In the genomic region with DNA sequence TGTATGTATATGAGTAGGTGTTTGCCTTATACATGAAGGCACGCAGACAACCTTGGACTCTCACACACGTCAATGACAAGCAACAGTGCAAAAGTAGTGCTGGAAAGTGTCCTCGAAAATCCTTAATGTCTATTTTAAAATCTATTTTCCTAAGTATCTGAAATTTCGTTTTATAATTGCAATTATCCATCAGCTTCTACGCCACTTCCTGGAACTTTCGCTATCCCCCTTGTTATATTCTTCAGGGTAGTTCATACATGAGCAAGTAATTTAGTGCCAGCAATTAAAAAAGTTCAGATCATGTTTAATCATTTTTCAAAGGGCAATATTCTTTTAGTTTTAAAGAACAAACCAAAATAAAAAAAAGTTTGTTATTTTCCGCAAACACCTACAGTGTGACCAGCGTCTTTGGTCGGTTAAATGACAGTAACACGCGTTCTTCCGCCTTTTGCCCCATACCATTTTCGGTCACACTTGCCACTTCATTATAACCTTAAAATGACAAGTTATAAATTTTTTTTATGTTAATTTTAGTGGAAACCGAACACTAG, we compare ENCODE assay signal across 2 fruit fly cellular contexts.
TF ChIP-seq lines count a peak whose summit lies in the region.

No protein-coding gene starts in this region.

TF ChIP-seq in whole organism, embryonic, 481 proteins besides CTCF, POLR2A, EP300 and RAD21 (continued from another document and continues in another):
- TF ChIP-seq YL-1 (GFP tag; optimal IDR thresholded peaks at IDR 0.05; lab: Kevin White, UChicago) (peak; percentile 88), sc (optimal IDR thresholded peaks at IDR 0.05; lab: Kevin White, UChicago) (no peak), sc (GFP tag; optimal IDR thresholded peaks at IDR 0.05; lab: Kevin White, UChicago) (no peak), CG16815 (GFP tag; optimal IDR thresholded peaks at IDR 0.05; lab: Kevin White, UChicago) (no peak), seq (GFP tag; IDR thresholded peaks at IDR 0.05; lab: Robert Waterston, UW) (no peak), CG12942 (GFP tag; optimal IDR thresholded peaks at IDR 0.05; lab: Kevin White, UChicago) (no peak), Gsc (GFP tag; IDR thresholded peaks at IDR 0.05; lab: Robert Waterston, UW) (no peak), lilli (GFP tag; optimal IDR thresholded peaks at IDR 0.05; lab: Kevin White, UChicago) (peak; percentile 38), lola (GFP tag; optimal IDR thresholded peaks at IDR 0.05; lab: Kevin White, UChicago) (peak in 1 of 3 experiments; percentile 8), sisA (GFP tag; IDR thresholded peaks at IDR 0.05; lab: Robert Waterston, UW) (no peak), CG6689 (GFP tag; IDR thresholded peaks at IDR 0.05; lab: Robert Waterston, UW) (peak; percentile 17; the same call in 1 of the 2 replicates), Abd-B (GFP tag; optimal IDR thresholded peaks at IDR 0.05; lab: Kevin White, UChicago) (no peak), CG7987 (GFP tag; optimal IDR thresholded peaks at IDR 0.05; lab: Kevin White, UChicago) (no peak), CG17802 (tag; optimal IDR thresholded peaks at IDR 0.05; lab: Kevin White, UChicago) (peak; percentile 29), bab2 (GFP tag; optimal IDR thresholded peaks at IDR 0.05; lab: Kevin White, UChicago) (no peak), CG8290 (GFP tag; optimal IDR thresholded peaks at IDR 0.05; lab: Kevin White, UChicago) (peak; percentile 13), CG8290 (tag; optimal IDR thresholded peaks at IDR 0.05; lab: Kevin White, UChicago) (no peak), trem (tag; optimal IDR thresholded peaks at IDR 0.05; lab: Kevin White, UChicago) (peak; percentile 68), CG15073 (GFP tag; optimal IDR thresholded peaks at IDR 0.05; lab: Kevin White, UChicago) (no peak), aop (GFP tag; IDR thresholded peaks at IDR 0.05; lab: Robert Waterston, UW) (no peak), CG33213 (GFP tag; optimal IDR thresholded peaks at IDR 0.05; lab: Kevin White, UChicago) (peak; percentile 62), zen (tag; optimal IDR thresholded peaks at IDR 0.05; lab: Kevin White, UChicago) (peak; percentile 26), HHEX (GFP tag; optimal IDR thresholded peaks at IDR 0.05; lab: Kevin White, UChicago) (no peak), CG2116 (GFP tag; optimal IDR thresholded peaks at IDR 0.05; lab: Kevin White, UChicago) (peak; percentile 63), CG8478 (optimal IDR thresholded peaks at IDR 0.05; lab: Kevin White, UChicago) (no peak), D19A (tag; optimal IDR thresholded peaks at IDR 0.05; lab: Kevin White, UChicago) (peak; percentile 9), zf30C (GFP tag; optimal IDR thresholded peaks at IDR 0.05; lab: Kevin White, UChicago) (no peak), kni (GFP tag; optimal IDR thresholded peaks at IDR 0.05; lab: Kevin White, UChicago) (no peak), CG10209 (GFP tag; optimal IDR thresholded peaks at IDR 0.05; lab: Kevin White, UChicago) (peak; percentile 14), CG9437 (GFP tag; optimal IDR thresholded peaks at IDR 0.05; lab: Kevin White, UChicago) (peak; percentile 12), CG9609 (GFP tag; optimal IDR thresholded peaks at IDR 0.05; lab: Kevin White, UChicago) (peak; percentile 14), crc (GFP tag; optimal IDR thresholded peaks at IDR 0.05; lab: Kevin White, UChicago) (no peak), sens-2 (GFP tag; IDR thresholded peaks at IDR 0.05; lab: Robert Waterston, UW) (no peak), D (optimal IDR thresholded peaks at IDR 0.05; lab: Kevin White, UChicago) (no peak), D (GFP tag; optimal IDR thresholded peaks at IDR 0.05; lab: Kevin White, UChicago) (peak; percentile 19), Oaz (GFP tag; IDR thresholded peaks at IDR 0.05; lab: Robert Waterston, UW) (no peak), Doc2 (GFP tag; IDR thresholded peaks at IDR 0.05; lab: Robert Waterston, UW) (no peak), CG17186 (GFP tag; optimal IDR thresholded peaks at IDR 0.05; lab: Kevin White, UChicago) (no peak), CG4328 (GFP tag; optimal IDR thresholded peaks at IDR 0.05; lab: Kevin White, UChicago) (no peak), Hr39 (optimal IDR thresholded peaks at IDR 0.05; lab: Kevin White, UChicago) (no peak), CG13424 (tag; optimal IDR thresholded peaks at IDR 0.05; lab: Kevin White, UChicago) (no peak), BEAF-32 (GFP tag; optimal IDR thresholded peaks at IDR 0.05; lab: Kevin White, UChicago) (peak; percentile 42), CG30020 (tag; optimal IDR thresholded peaks at IDR 0.05; lab: Kevin White, UChicago) (peak; percentile 53), ac (GFP tag; optimal IDR thresholded peaks at IDR 0.05; lab: Kevin White, UChicago) (no peak), Fer1 (GFP tag; optimal IDR thresholded peaks at IDR 0.05; lab: Kevin White, UChicago) (peak; percentile 17), mld (GFP tag; IDR thresholded peaks at IDR 0.05; lab: Robert Waterston, UW; ENCODE audit: partially characterized antibody) (no peak), CG12299 (tag; optimal IDR thresholded peaks at IDR 0.05; lab: Kevin White, UChicago) (peak; percentile 2), Lpt (GFP tag; optimal IDR thresholded peaks at IDR 0.05; lab: Kevin White, UChicago) (no peak), HmgD (GFP tag; optimal IDR thresholded peaks at IDR 0.05; lab: Kevin White, UChicago) (peak; percentile 11), CG8924 (tag; optimal IDR thresholded peaks at IDR 0.05; lab: Kevin White, UChicago) (peak; percentile 59), CG15514 (GFP tag; optimal IDR thresholded peaks at IDR 0.05; lab: Kevin White, UChicago) (peak; percentile 31), Gug (GFP tag; IDR thresholded peaks at IDR 0.05; lab: Robert Waterston, UW) (no peak), phol (tag; optimal IDR thresholded peaks at IDR 0.05; lab: Kevin White, UChicago) (peak; percentile 36), CkIIα-i1 (GFP tag; IDR thresholded peaks at IDR 0.05; lab: Robert Waterston, UW) (no peak), CG17385 (GFP tag; optimal IDR thresholded peaks at IDR 0.05; lab: Kevin White, UChicago) (no peak), scrt (GFP tag; optimal IDR thresholded peaks at IDR 0.05; lab: Kevin White, UChicago) (peak; percentile 70), Ets65A (GFP tag; lab: Kevin White, UChicago) (no peak), vvl (GFP tag; IDR thresholded peaks at IDR 0.05; lab: Robert Waterston, UW) (peak; percentile 42), her (GFP tag; optimal IDR thresholded peaks at IDR 0.05; lab: Kevin White, UChicago) (no peak), gsb (GFP tag; IDR thresholded peaks at IDR 0.05; lab: Robert Waterston, UW) (no peak), CG9797 (GFP tag; optimal IDR thresholded peaks at IDR 0.05; lab: Kevin White, UChicago) (peak; percentile 88), ranshi (GFP tag; IDR thresholded peaks at IDR 0.05; lab: Robert Waterston, UW) (no peak), E2f2 (GFP tag; IDR thresholded peaks at IDR 0.05; lab: Robert Waterston, UW) (peak; percentile 15; the same call in 1 of the 2 replicates), cato (GFP tag; optimal IDR thresholded peaks at IDR 0.05; lab: Kevin White, UChicago; ENCODE audit: borderline replicate concordance) (peak; percentile 0), Poxn (GFP tag; IDR thresholded peaks at IDR 0.05; lab: Robert Waterston, UW) (no peak)

TF ChIP-seq in whole organism, prepupa, 60 proteins besides CTCF, POLR2A, EP300 and RAD21 (continued from another document):
- peak; percentile 50 for TF ChIP-seq Smox (GFP tag; optimal IDR thresholded peaks at IDR 0.05; lab: Kevin White, UChicago)
- TF ChIP-seq Hr4 (GFP tag; optimal IDR thresholded peaks at IDR 0.05; lab: Kevin White, UChicago) = peak; percentile 60
- no peak for TF ChIP-seq CG11294 (GFP tag; IDR thresholded peaks at IDR 0.05; lab: Robert Waterston, UW)
- TF ChIP-seq CG3032 (tag; optimal IDR thresholded peaks at IDR 0.05; lab: Kevin White, UChicago) = peak; percentile 19
- TF ChIP-seq CG6854 (GFP tag; optimal IDR thresholded peaks at IDR 0.05; lab: Kevin White, UChicago) = no peak
- TF ChIP-seq salr (GFP tag; optimal IDR thresholded peaks at IDR 0.05; lab: Kevin White, UChicago) = no peak
- TF ChIP-seq CG10669 (GFP tag; optimal IDR thresholded peaks at IDR 0.05; lab: Kevin White, UChicago) = peak; percentile 5
- TF ChIP-seq acj6 (GFP tag; optimal IDR thresholded peaks at IDR 0.05; lab: Kevin White, UChicago) = peak; percentile 31
- TF ChIP-seq CG16779 (tag; optimal IDR thresholded peaks at IDR 0.05; lab: Kevin White, UChicago) = no peak
TF ChIP-seq in whole organism, prepupa: peak in this region for 36.
